Worm (Caenorhabditis elegans) whole organism, young adult: ENCODE measurements around the gene dnc-4.
"Not testable (repeated sequence)": the region's sequence is repeated elsewhere in the genome, so short reads cannot be mapped to it uniquely, and the experiment has no call there.

ENCODE experiments used
- B0019.2 ChIP-seq: fragments of 200-800 bp; sonication (Bioruptor generic); conservative IDR thresholded peaks from 2 replicates; pipeline ENCODE4 v1.3.6; 2022; ENCODE audit warnings: missing genetic modification reagents, missing genetic modification characterization, missing compliant biosample characterization
- B0035.1 ChIP-seq: sonication (generic microtip); optimal IDR thresholded peaks from 2 replicates; lab custom pipeline; 2016; ENCODE audit warnings: missing genetic modification characterization, mild to moderate bottlenecking, missing compliant biosample characterization, missing genotype, missing genetic modification reagents
- C06A6.2 ChIP-seq: fragments of 200-800 bp; sonication (Bioruptor generic); conservative IDR thresholded peaks from 2 replicates; pipeline ENCODE4 v1.3.6; 2022; ENCODE audit warnings: missing genetic modification characterization, missing compliant biosample characterization
- C17E4.6 ChIP-seq: fragments of 200-800 bp; sonication (Bioruptor generic); IDR thresholded peaks from 2 replicates; pipeline ENCODE4 v1.3.6; 2022; ENCODE audit warnings: missing genetic modification reagents, missing genetic modification characterization, missing compliant biosample characterization
- D2030.7 ChIP-seq: fragments of 200-800 bp; sonication (Bioruptor generic); IDR thresholded peaks from 2 replicates; pipeline ENCODE4 v1.3.6; 2022; ENCODE audit warnings: missing genetic modification reagents, missing genetic modification characterization, missing compliant biosample characterization
- F22D6.2 ChIP-seq: sonication (generic microtip); optimal IDR thresholded peaks from 2 replicates; lab custom pipeline; 2016; ENCODE audit warnings: mild to moderate bottlenecking, missing genetic modification characterization, missing compliant biosample characterization
- F33H1.4 ChIP-seq: fragments of 200-800 bp; sonication (Bioruptor generic); IDR thresholded peaks from 2 replicates; pipeline ENCODE4 v1.3.6; 2022; ENCODE audit warnings: missing genetic modification reagents, missing genetic modification characterization, missing compliant biosample characterization
- F49E8.2 ChIP-seq: sonication (generic microtip); optimal IDR thresholded peaks from 3 replicates; lab custom pipeline; 2017; ENCODE audit warnings: missing genetic modification characterization, mild to moderate bottlenecking, missing compliant biosample characterization, antibody characterized with exemption, moderate library complexity; ENCODE audit not compliant: insufficient read depth
- K12H6.12 ChIP-seq: fragments of 200-800 bp; sonication (Bioruptor generic); optimal IDR thresholded peaks from 2 replicates; lab custom pipeline; 2018; ENCODE audit warnings: mild to moderate bottlenecking, missing genetic modification characterization, missing compliant biosample characterization
- Y53F4B.3 ChIP-seq: fragments of 200-800 bp; sonication (Bioruptor generic); IDR thresholded peaks from 2 replicates; pipeline ENCODE4 v1.3.6; 2022; ENCODE audit warnings: missing genetic modification reagents, missing genetic modification characterization, missing compliant biosample characterization
- Y95B8A.8 ChIP-seq: fragments of 200-800 bp; sonication (Bioruptor generic); IDR thresholded peaks from 2 replicates; pipeline ENCODE4 v1.3.6; 2022; ENCODE audit warnings: missing genetic modification reagents, missing genetic modification characterization, missing compliant biosample characterization
- athp-1 ChIP-seq: sonication (generic microtip); optimal IDR thresholded peaks from 2 replicates; lab custom pipeline; 2017; ENCODE audit warnings: mild to moderate bottlenecking, missing genetic modification characterization, missing compliant biosample characterization
- attf-5 ChIP-seq: fragments of 200-800 bp; sonication (Bioruptor generic); optimal IDR thresholded peaks from 2 replicates; lab custom pipeline; 2018; ENCODE audit warnings: mild to moderate bottlenecking, missing genetic modification characterization, missing compliant biosample characterization
- bed-2 ChIP-seq: fragments of 200-800 bp; sonication (Bioruptor generic); IDR thresholded peaks from 2 replicates; pipeline ENCODE4 v1.3.6; 2022; ENCODE audit warnings: missing genetic modification reagents, missing genetic modification characterization, missing compliant biosample characterization
- ccch-3 ChIP-seq: fragments of 200-800 bp; sonication (Bioruptor generic); optimal IDR thresholded peaks from 2 replicates; lab custom pipeline; 2018; ENCODE audit warnings: mild to moderate bottlenecking, missing genetic modification characterization, missing compliant biosample characterization
- ceh-100 ChIP-seq: fragments of 200-800 bp; sonication (Bioruptor generic); IDR thresholded peaks from 2 replicates; pipeline ENCODE4 v1.3.6; 2022; ENCODE audit warnings: missing genetic modification reagents, missing genetic modification characterization, missing compliant biosample characterization
- ceh-40 ChIP-seq: fragments of 200-800 bp; sonication (Bioruptor generic); IDR thresholded peaks from 2 replicates; pipeline ENCODE4 v1.3.6; 2022; ENCODE audit warnings: missing genetic modification characterization, missing compliant biosample characterization
- die-1 ChIP-seq: sonication (generic microtip); optimal IDR thresholded peaks from 2 replicates; lab custom pipeline; 2016; ENCODE audit warnings: missing genotype, mild to moderate bottlenecking, missing genetic modification characterization, missing compliant biosample characterization
- dox-1 ChIP-seq: fragments of 200-800 bp; sonication (Bioruptor generic); IDR thresholded peaks from 2 replicates; pipeline ENCODE4 v1.3.6; 2022; ENCODE audit warnings: missing genetic modification reagents, missing genetic modification characterization, missing compliant biosample characterization
- dpl-1 ChIP-seq: fragments of 150-350 bp; optimal IDR thresholded peaks from 2 replicates; lab custom pipeline; 2014; ENCODE audit warnings: missing biosample characterization, missing genetic modification reagents, missing genetic modification characterization
- hlh-12 ChIP-seq: sonication (generic microtip); optimal IDR thresholded peaks from 2 replicates; lab custom pipeline; 2016; ENCODE audit warnings: missing genetic modification characterization, missing compliant biosample characterization
- hmg-1.2 ChIP-seq: fragments of 200-800 bp; sonication (Bioruptor generic); IDR thresholded peaks from 2 replicates; pipeline ENCODE4 v1.3.6; 2022; ENCODE audit warnings: missing genetic modification reagents, missing genetic modification characterization, missing compliant biosample characterization
- hrde-1 ChIP-seq: sonication (generic microtip); optimal IDR thresholded peaks from 2 replicates; lab custom pipeline; 2016; ENCODE audit warnings: missing genetic modification characterization, mild to moderate bottlenecking, missing compliant biosample characterization, moderate library complexity, missing genotype, missing genetic modification reagents, borderline replicate concordance
- let-607 ChIP-seq, 2 experiments: fragments of 200-800 bp in 1 of 2; sonication (Bioruptor generic) in 1 of 2; sonication (generic microtip) in 1 of 2; optimal IDR thresholded peaks; 2 replicates each; lab custom pipeline; 2016 to 2018; ENCODE audit warnings: mild to moderate bottlenecking in 2 of 2, missing compliant biosample characterization in 2 of 2, missing genetic modification characterization in 2 of 2, moderate library complexity in 2 of 2, missing genotype in 1 of 2
- lin-35 ChIP-seq, 3 experiments: fragments of 150-350 bp in 2 of 3; sonication (generic microtip) in 1 of 3; optimal IDR thresholded peaks; 2 replicates each; lab custom pipeline; 2014 to 2018; ENCODE audit warnings: missing biosample characterization in 3 of 3, missing genetic modification characterization in 3 of 3, missing genetic modification reagents in 3 of 3
- lir-1 ChIP-seq: fragments of 200-800 bp; sonication (Bioruptor generic); conservative IDR thresholded peaks from 2 replicates; pipeline ENCODE4 v1.3.6; 2022; ENCODE audit warnings: missing genetic modification reagents, missing genetic modification characterization, missing compliant biosample characterization
- lsl-1 ChIP-seq: fragments of 200-800 bp; sonication (Bioruptor generic); optimal IDR thresholded peaks from 2 replicates; lab custom pipeline; 2018; ENCODE audit warnings: mild to moderate bottlenecking, missing genetic modification characterization, moderate library complexity, missing compliant biosample characterization
- madf-10 ChIP-seq: sonication (generic microtip); optimal IDR thresholded peaks from 2 replicates; lab custom pipeline; 2016; ENCODE audit warnings: mild to moderate bottlenecking, missing genetic modification characterization, missing compliant biosample characterization
- madf-6 ChIP-seq: fragments of 200-800 bp; sonication (Bioruptor generic); IDR thresholded peaks from 2 replicates; pipeline ENCODE4 v1.3.6; 2022; ENCODE audit warnings: missing genetic modification reagents, missing genetic modification characterization, missing compliant biosample characterization
- madf-8 ChIP-seq: fragments of 200-800 bp; sonication (Bioruptor generic); conservative IDR thresholded peaks from 2 replicates; pipeline ENCODE4 v1.3.6; 2022; ENCODE audit warnings: missing genetic modification reagents, missing genetic modification characterization, missing compliant biosample characterization
- mcd-1 ChIP-seq: fragments of 200-800 bp; sonication (Bioruptor generic); IDR thresholded peaks from 2 replicates; pipeline ENCODE4 v1.3.6; 2022; ENCODE audit warnings: missing genetic modification reagents, missing genetic modification characterization, missing compliant biosample characterization
- nfya-1 ChIP-seq: sonication (generic microtip); optimal IDR thresholded peaks from 2 replicates; lab custom pipeline; 2017; ENCODE audit warnings: antibody characterized with exemption, missing compliant biosample characterization, missing genetic modification characterization, borderline replicate concordance; ENCODE audit not compliant: insufficient read depth
- nfyb-1 ChIP-seq: fragments of 200-800 bp; sonication (Bioruptor generic); IDR thresholded peaks from 2 replicates; pipeline ENCODE4 v1.3.6; 2022; ENCODE audit warnings: missing genetic modification reagents, missing genetic modification characterization, missing compliant biosample characterization
- nhr-80 ChIP-seq: sonication (generic microtip); optimal IDR thresholded peaks from 2 replicates; lab custom pipeline; 2016; ENCODE audit warnings: missing genetic modification characterization, missing compliant biosample characterization
- rcor-1 ChIP-seq: fragments of 200-800 bp; sonication (Bioruptor generic); IDR thresholded peaks from 2 replicates; pipeline ENCODE4 v1.3.6; 2022; ENCODE audit warnings: missing genetic modification reagents, missing genetic modification characterization, missing compliant biosample characterization
- rec-8 ChIP-seq, 2 experiments: sonication (generic microtip); optimal IDR thresholded peaks; 2 replicates each; lab custom pipeline; 2016; ENCODE audit warnings: mild to moderate bottlenecking in 2 of 2, missing genetic modification characterization in 2 of 2, missing genetic modification reagents in 2 of 2, missing genotype in 2 of 2, missing biosample characterization in 1 of 2, missing compliant biosample characterization in 1 of 2, moderate library complexity in 1 of 2
- sea-2 ChIP-seq: fragments of 200-800 bp; sonication (Bioruptor generic); IDR thresholded peaks from 2 replicates; pipeline ENCODE4 v1.3.6; 2022; ENCODE audit warnings: missing genetic modification characterization, missing compliant biosample characterization
- snpc-1.3 ChIP-seq: sonication (generic microtip); optimal IDR thresholded peaks from 2 replicates; lab custom pipeline; 2017; ENCODE audit warnings: missing genetic modification characterization, mild to moderate bottlenecking, missing compliant biosample characterization, antibody characterized with exemption, moderate library complexity, missing genotype, missing genetic modification reagents; ENCODE audit not compliant: insufficient read depth
- snpc-3.4 ChIP-seq: sonication (generic microtip); optimal IDR thresholded peaks from 2 replicates; lab custom pipeline; 2017; ENCODE audit warnings: missing genetic modification characterization, mild to moderate bottlenecking, missing compliant biosample characterization, antibody characterized with exemption, moderate library complexity, missing genotype, missing genetic modification reagents
- snpc-4 ChIP-seq, 5 experiments: fragments of 150-350 bp in 1 of 5; sonication (generic microtip) in 4 of 5; optimal IDR thresholded peaks; 2 replicates each; lab custom pipeline; 2014 to 2018; ENCODE audit warnings: missing genetic modification characterization in 5 of 5, missing biosample characterization in 3 of 5, antibody characterized with exemption in 2 of 5, mild to moderate bottlenecking in 2 of 5, missing compliant biosample characterization in 2 of 5, missing genotype in 2 of 5, moderate library complexity in 2 of 5, missing genetic modification reagents in 1 of 5
- tbp1 ChIP-seq: fragments of 200-800 bp; sonication (Bioruptor generic); optimal IDR thresholded peaks from 2 replicates; lab custom pipeline; 2018; ENCODE audit warnings: mild to moderate bottlenecking, missing genetic modification characterization, missing compliant biosample characterization
- unc-130 ChIP-seq: sonication (generic microtip); optimal IDR thresholded peaks from 2 replicates; lab custom pipeline; 2016; ENCODE audit warnings: missing genetic modification reagents, missing genetic modification characterization, missing compliant biosample characterization
- ztf-18 ChIP-seq: sonication (generic microtip); optimal IDR thresholded peaks from 2 replicates; lab custom pipeline; 2016; ENCODE audit warnings: missing genotype, mild to moderate bottlenecking, missing genetic modification characterization, missing compliant biosample characterization
- ztf-28 ChIP-seq: fragments of 200-800 bp; sonication (Bioruptor generic); IDR thresholded peaks from 2 replicates; pipeline ENCODE4 v1.3.6; 2022; ENCODE audit warnings: missing genetic modification reagents, missing genetic modification characterization, missing compliant biosample characterization
- ztf-6 ChIP-seq: fragments of 200-800 bp; sonication (Bioruptor generic); IDR thresholded peaks from 2 replicates; pipeline ENCODE4 v1.3.6; 2022; ENCODE audit warnings: missing genetic modification reagents, missing genetic modification characterization, missing compliant biosample characterization

Gene dnc-4

ce11 chrIV:8015726-8016312 is 3.8 kb downstream of the dnc-4 start, which contains the start of gene C26B2.7 (continued):
- TF ChIP-seq hrde-1 (tag; lab: Kevin White, UChicago) (peak; percentile 9), ccch-3 (GFP tag; lab: Kevin White, UChicago) (peak; percentile 59), ceh-100 (GFP tag; lab: Robert Waterston, UW) (peak; percentile 99), madf-8 (GFP tag; lab: Robert Waterston, UW) (peak; percentile 63), let-607 (tag; optimal IDR thresholded peaks at IDR 0.05; lab: Kevin White, UChicago) (peak in 1 of 2 experiments; percentile 48), ztf-18 (tag; lab: Kevin White, UChicago) (peak; percentile 75), D2030.7 (peak; percentile 94), hmg-1.2 (peak; percentile 55; the same call in 1 of the 2 replicates), rcor-1 (peak; percentile 91), ztf-6 (GFP tag; lab: Robert Waterston, UW) (peak; percentile 44; the same call in 1 of the 2 replicates), mcd-1 (GFP tag; lab: Robert Waterston, UW) (peak; percentile 69), dox-1 (GFP tag; lab: Robert Waterston, UW) (peak; percentile 86), ztf-28 (GFP tag; lab: Robert Waterston, UW) (peak; percentile 97), K12H6.12 (tag; lab: Kevin White, UChicago) (peak; percentile 60), B0035.1 (tag; lab: Kevin White, UChicago) (peak; percentile 3), unc-130 (GFP tag; lab: Kevin White, UChicago) (peak; percentile 61), B0019.2 (GFP tag; lab: Robert Waterston, UW) (peak; percentile 80), die-1 (tag; lab: Kevin White, UChicago) (peak; percentile 54), lsl-1 (GFP tag; lab: Kevin White, UChicago) (peak; percentile 59), bed-2 (GFP tag; lab: Robert Waterston, UW) (peak; percentile 89; the same call in 1 of the 2 replicates), madf-10 (tag; lab: Kevin White, UChicago) (peak; percentile 84), lin-35 (GFP tag; optimal IDR thresholded peaks at IDR 0.05; lab: Kevin White, UChicago) (peak in 1 of 3 experiments; percentile 53), madf-6 (GFP tag; lab: Robert Waterston, UW) (peak; percentile 66), tbp1 (GFP tag; lab: Kevin White, UChicago) (peak; percentile 31), athp-1 (tag; lab: Kevin White, UChicago) (peak; percentile 58), F49E8.2 (tag; lab: Kevin White, UChicago) (peak; percentile 53), snpc-3.4 (tag; lab: Kevin White, UChicago) (peak; percentile 29), C17E4.6 (GFP tag; lab: Robert Waterston, UW) (peak; percentile 82), rec-8 (tag; optimal IDR thresholded peaks at IDR 0.05; lab: Kevin White, UChicago) (peak in 1 of 2 experiments; percentile 34), Y95B8A.8 (GFP tag; lab: Robert Waterston, UW) (peak; percentile 85), snpc-4 (tag; optimal IDR thresholded peaks at IDR 0.05; lab: Kevin White, UChicago) (peak in 3 of 4 experiments; percentile 11 to 59 (median 16)), nhr-80 (tag; lab: Kevin White, UChicago) (peak; percentile 26), F33H1.4 (GFP tag; lab: Robert Waterston, UW) (peak; percentile 60)
- not testable (repeated sequence) for TF ChIP-seq snpc-4 (GFP tag; optimal IDR thresholded peaks at IDR 0.05; lab: Kevin White, UChicago)

ce11 chrIV:8013849-8014248 is 5.8 kb downstream of the dnc-4 start, which contains the start of gene C26B2.8:
C26B2.8 (plus strand) TSS chrIV:8014149.
- no peak for TF ChIP-seq rcor-1
- TF ChIP-seq attf-5 (GFP tag; lab: Kevin White, UChicago), result no peak
- no peak for TF ChIP-seq nfyb-1
- TF ChIP-seq C06A6.2, result no peak
- TF ChIP-seq lir-1 (GFP tag; lab: Robert Waterston, UW), result no peak
- TF ChIP-seq C17E4.6 (GFP tag; lab: Robert Waterston, UW), result no peak
- TF ChIP-seq snpc-1.3, result no peak
- TF ChIP-seq dpl-1 (GFP tag; lab: Kevin White, UChicago), result no peak
- no peak for TF ChIP-seq F22D6.2 (tag; lab: Kevin White, UChicago)
- TF ChIP-seq sea-2, result no peak
- TF ChIP-seq nfya-1 (tag; lab: Kevin White, UChicago), result no peak
- TF ChIP-seq tbp1 (GFP tag; lab: Kevin White, UChicago), result no peak
- TF ChIP-seq Y53F4B.3 (GFP tag; lab: Robert Waterston, UW), result no peak
- TF ChIP-seq hlh-12 (tag; lab: Kevin White, UChicago), result no peak
- no peak for TF ChIP-seq lsl-1 (GFP tag; lab: Kevin White, UChicago)
- TF ChIP-seq ceh-40, result no peak
